Fruit fly (Drosophila melanogaster): ENCODE measurements around the gene CG1662.

The CG1662 gene

DNA sequence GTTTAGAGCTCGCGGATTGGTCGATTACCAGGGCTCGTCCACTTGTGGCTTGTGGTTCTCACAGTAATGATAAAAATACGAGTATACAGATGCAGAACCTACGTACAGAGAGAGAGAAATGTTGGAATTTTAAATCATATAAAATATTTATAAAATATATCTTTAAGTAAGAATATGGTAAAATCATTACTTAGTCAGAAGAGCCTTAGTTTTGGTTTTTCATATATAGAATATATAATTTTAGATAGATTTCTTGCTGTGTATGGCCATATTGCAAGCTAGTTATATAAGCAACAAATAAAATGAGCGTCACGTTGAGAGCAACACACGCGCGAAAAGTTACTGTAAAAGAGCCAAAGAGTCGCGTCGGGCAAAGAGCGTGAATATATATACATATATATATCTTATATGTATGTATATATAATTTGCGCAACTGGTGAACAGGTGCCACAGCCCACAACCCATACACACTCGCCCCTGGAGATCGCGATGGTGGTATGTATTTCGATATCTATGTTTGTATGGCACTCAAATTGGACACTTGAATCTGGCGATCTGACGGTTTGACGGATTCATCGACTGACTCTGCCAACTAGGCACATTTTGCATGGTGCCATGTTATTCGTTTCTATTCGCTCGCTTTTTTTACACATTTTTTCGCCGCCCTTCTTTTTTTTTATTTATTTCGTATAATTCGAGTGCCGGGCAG is 3.3 kb downstream of the CG1662 start (continued):
- TF ChIP-seq Hmx (GFP tag; optimal IDR thresholded peaks at IDR 0.05) (no peak), Vsx1 (GFP tag; optimal IDR thresholded peaks at IDR 0.05) (no peak), CG11398 (GFP tag; optimal IDR thresholded peaks at IDR 0.05) (no peak), Abd-B (GFP tag; optimal IDR thresholded peaks at IDR 0.05) (no peak), CG13894 (tag; optimal IDR thresholded peaks at IDR 0.05) (peak; percentile 81), dan (GFP tag; IDR thresholded peaks at IDR 0.05) (no peak), Sry-β (GFP tag; optimal IDR thresholded peaks at IDR 0.05) (no peak), CG1647 (GFP tag; optimal IDR thresholded peaks at IDR 0.05) (no peak), hbn (GFP tag; IDR thresholded peaks at IDR 0.05; ENCODE audit: partially characterized antibody) (no peak), C15 (GFP tag; IDR thresholded peaks at IDR 0.05) (no peak), Atf3 (GFP tag; optimal IDR thresholded peaks at IDR 0.05) (no peak), CG14860 (GFP tag; IDR thresholded peaks at IDR 0.05; ENCODE audit: partially characterized antibody) (no peak), ttk (GFP tag; IDR thresholded peaks at IDR 0.05) (0 out of 2 replicates have a peak, but pooled peaks have one; percentile 45), CG5180 (GFP tag; optimal IDR thresholded peaks at IDR 0.05) (peak; percentile 8), CG4854 (GFP tag; optimal IDR thresholded peaks at IDR 0.05) (no peak), D19A (tag; optimal IDR thresholded peaks at IDR 0.05) (peak; percentile 57), jigr1 (GFP tag; IDR thresholded peaks at IDR 0.05) (no peak), wdn (GFP tag; IDR thresholded peaks at IDR 0.05) (0 out of 2 replicates have a peak, but pooled peaks have one; percentile 50), CG34376 (GFP tag; optimal IDR thresholded peaks at IDR 0.05) (no peak), pita (GFP tag; optimal IDR thresholded peaks at IDR 0.05) (no peak), CG3847 (GFP tag; IDR thresholded peaks at IDR 0.05) (peak; percentile 66), CG30431 (GFP tag; optimal IDR thresholded peaks at IDR 0.05) (no peak), Usf (GFP tag; optimal IDR thresholded peaks at IDR 0.05) (peak; percentile 9), CG7839 (tag; optimal IDR thresholded peaks at IDR 0.05) (peak; percentile 80), chm (GFP tag; IDR thresholded peaks at IDR 0.05) (no peak; the same call in 1 of the 2 replicates), otp (GFP tag; IDR thresholded peaks at IDR 0.05) (no peak), gem (tag; optimal IDR thresholded peaks at IDR 0.05) (peak; percentile 83), CG8944 (GFP tag; optimal IDR thresholded peaks at IDR 0.05) (no peak), Sox102F (GFP tag; optimal IDR thresholded peaks at IDR 0.05) (peak; percentile 53), CG1233 (GFP tag; optimal IDR thresholded peaks at IDR 0.05) (peak; percentile 56), knrl (GFP tag; IDR thresholded peaks at IDR 0.05; ENCODE audit: partially characterized antibody) (no peak), CG10431 (GFP tag; optimal IDR thresholded peaks at IDR 0.05) (no peak), Doc3 (GFP tag; IDR thresholded peaks at IDR 0.05; ENCODE audit: partially characterized antibody) (no peak), Sin3A (optimal IDR thresholded peaks at IDR 0.05) (no peak), CG5245 (GFP tag; optimal IDR thresholded peaks at IDR 0.05) (no peak), sug (tag; optimal IDR thresholded peaks at IDR 0.05) (peak; percentile 51), CG7556 (GFP tag; optimal IDR thresholded peaks at IDR 0.05) (peak; percentile 67), CG4404 (GFP tag; IDR thresholded peaks at IDR 0.05) (0 out of 2 replicates have a peak, but pooled peaks have one; percentile 29), fd64A (GFP tag; optimal IDR thresholded peaks at IDR 0.05) (no peak), BEAF-32 (GFP tag; optimal IDR thresholded peaks at IDR 0.05) (no peak), Dll (GFP tag; IDR thresholded peaks at IDR 0.05; ENCODE audit: partially characterized antibody) (no peak), CG3995 (GFP tag; optimal IDR thresholded peaks at IDR 0.05) (no peak), pzg (GFP tag; optimal IDR thresholded peaks at IDR 0.05) (no peak), CG2202 (tag; optimal IDR thresholded peaks at IDR 0.05) (no peak), E2f1 (GFP tag; IDR thresholded peaks at IDR 0.05) (peak; percentile 66), CG12769 (tag; optimal IDR thresholded peaks at IDR 0.05) (no peak), CG13424 (tag; optimal IDR thresholded peaks at IDR 0.05) (peak; percentile 74), ATbp (GFP tag; optimal IDR thresholded peaks at IDR 0.05) (no peak), so (GFP tag; IDR thresholded peaks at IDR 0.05) (no peak)

Measured in whole organism, embryonic.